7 worm cellular contexts compared by ENCODE assay signal in the genomic region with DNA sequence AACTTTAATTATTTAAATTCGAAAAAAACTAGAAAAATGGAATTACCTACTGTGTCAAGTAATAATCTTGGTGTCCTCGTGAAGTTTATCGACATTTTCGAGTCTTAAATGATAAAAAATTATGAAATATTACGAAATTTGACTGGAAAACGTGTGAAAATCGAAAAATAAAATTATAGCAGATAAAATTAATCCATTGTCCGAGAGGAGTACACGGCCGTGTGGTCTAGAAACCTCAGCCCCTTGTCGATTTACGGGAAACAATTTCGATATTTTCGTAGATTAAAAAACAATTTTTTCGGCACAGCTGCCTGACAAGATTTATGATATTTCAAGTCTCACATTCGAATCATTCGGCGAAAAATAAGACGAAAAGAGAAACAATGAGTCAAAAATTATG.
A peak's percentile ranks its signal among the peaks of the same experiment; 100 is the strongest.
TF ChIP-seq lines count a peak whose summit lies in the region.

A gene (minus strand): TSS at position 109 of the 400 bp plus-strand sequence.

TF ChIP-seq in whole organism, L1 larva, 84 proteins besides CTCF, POLR2A, EP300 and RAD21 (continues in another document):
- TF ChIP-seq lin-39 (tag; optimal IDR thresholded peaks at IDR 0.05; lab: Kevin White, UChicago), result no peak
- TF ChIP-seq fkh-10 (GFP tag; optimal IDR thresholded peaks at IDR 0.05; lab: Kevin White, UChicago), result no peak
- peak; percentile 72 for TF ChIP-seq lir-3 (tag; optimal IDR thresholded peaks at IDR 0.05; lab: Kevin White, UChicago; ENCODE audit: poor library complexity)
- TF ChIP-seq ces-1 (GFP tag; optimal IDR thresholded peaks at IDR 0.05; lab: Kevin White, UChicago), result no peak
- TF ChIP-seq skn-1 (tag; optimal IDR thresholded peaks at IDR 0.05; lab: Kevin White, UChicago), result no peak
- TF ChIP-seq unc-30 (tag; optimal IDR thresholded peaks at IDR 0.05; lab: Kevin White, UChicago), result no peak
- TF ChIP-seq vab-15 (tag; optimal IDR thresholded peaks at IDR 0.05; lab: Kevin White, UChicago), result no peak
- TF ChIP-seq sox-4 (tag; optimal IDR thresholded peaks at IDR 0.05; lab: Kevin White, UChicago), result no peak
- TF ChIP-seq ceh-8 (GFP tag; optimal IDR thresholded peaks at IDR 0.05; lab: Kevin White, UChicago), result no peak
- peak; percentile 75 for TF ChIP-seq ceh-90 (tag; optimal IDR thresholded peaks at IDR 0.05; lab: Kevin White, UChicago)
- TF ChIP-seq nhr-77 (tag; optimal IDR thresholded peaks at IDR 0.05; lab: Kevin White, UChicago), result no peak
- TF ChIP-seq F16B12.6 (tag; optimal IDR thresholded peaks at IDR 0.05; lab: Kevin White, UChicago), result no peak
- no peak for TF ChIP-seq nhr-11 (tag; optimal IDR thresholded peaks at IDR 0.05; lab: Kevin White, UChicago)

TF ChIP-seq in whole organism, L2 larva, 48 proteins besides CTCF, POLR2A, EP300 and RAD21 (continues in another document):
- TF ChIP-seq C34F6.9 (tag; optimal IDR thresholded peaks at IDR 0.05; lab: Kevin White, UChicago) (peak; percentile 45), peb-1 (tag; optimal IDR thresholded peaks at IDR 0.05; lab: Kevin White, UChicago) (no peak), ceh-16 (tag; optimal IDR thresholded peaks at IDR 0.05; lab: Kevin White, UChicago) (no peak), sem-4 (tag; optimal IDR thresholded peaks at IDR 0.05; lab: Kevin White, UChicago) (no peak), nhr-21 (tag; optimal IDR thresholded peaks at IDR 0.05; lab: Kevin White, UChicago) (peak; percentile 19), blmp-1 (tag; optimal IDR thresholded peaks at IDR 0.05; lab: Kevin White, UChicago; ENCODE audit: insufficient read depth) (no peak), nhr-11 (tag; optimal IDR thresholded peaks at IDR 0.05; lab: Kevin White, UChicago) (no peak), unc-55 (GFP tag; optimal IDR thresholded peaks at IDR 0.05; lab: Kevin White, UChicago) (peak; percentile 50), skn-1 (tag; optimal IDR thresholded peaks at IDR 0.05; lab: Kevin White, UChicago) (no peak), lsy-2 (tag; optimal IDR thresholded peaks at IDR 0.05; lab: Kevin White, UChicago) (peak in 1 of 2 experiments; percentile 70), aly-2 (tag; optimal IDR thresholded peaks at IDR 0.05; lab: Kevin White, UChicago) (no peak), nhr-25 (tag; optimal IDR thresholded peaks at IDR 0.05; lab: Kevin White, UChicago) (peak; percentile 46), elt-3 (tag; optimal IDR thresholded peaks at IDR 0.05; lab: Kevin White, UChicago) (no peak)

TF ChIP-seq in whole organism, L3 larva, 47 proteins besides CTCF, POLR2A, EP300 and RAD21 (continues in another document):
- peak; percentile 24 for TF ChIP-seq hmg-11 (tag; optimal IDR thresholded peaks at IDR 0.05; lab: Kevin White, UChicago)
- no peak for TF ChIP-seq egl-5 (tag; optimal IDR thresholded peaks at IDR 0.05; lab: Kevin White, UChicago)
- TF ChIP-seq nhr-25 (tag; optimal IDR thresholded peaks at IDR 0.05; lab: Kevin White, UChicago), result no peak
- TF ChIP-seq elt-2 (tag; optimal IDR thresholded peaks at IDR 0.05; lab: Kevin White, UChicago), result peak; percentile 16
- no peak for TF ChIP-seq ztf-11 (tag; optimal IDR thresholded peaks at IDR 0.05; lab: Kevin White, UChicago)
- peak; percentile 64 for TF ChIP-seq lin-15B (tag; optimal IDR thresholded peaks at IDR 0.05; lab: Kevin White, UChicago)
- TF ChIP-seq egl-27 (tag; optimal IDR thresholded peaks at IDR 0.05; lab: Kevin White, UChicago), result no peak
- no peak for TF ChIP-seq R02D3.7 (tag; optimal IDR thresholded peaks at IDR 0.05; lab: Kevin White, UChicago)
- TF ChIP-seq jun-1 (tag; optimal IDR thresholded peaks at IDR 0.05; lab: Kevin White, UChicago), result no peak
- peak; percentile 25 for TF ChIP-seq lin-39 (tag; optimal IDR thresholded peaks at IDR 0.05; lab: Kevin White, UChicago)
- TF ChIP-seq zag-1 (tag; optimal IDR thresholded peaks at IDR 0.05; lab: Kevin White, UChicago), result no peak
- TF ChIP-seq nhr-43 (tag; optimal IDR thresholded peaks at IDR 0.05; lab: Kevin White, UChicago; ENCODE audit: poor library complexity, severe bottlenecking), result peak; percentile 54

TF ChIP-seq in whole organism, L4 larva, 104 proteins besides CTCF, POLR2A, EP300 and RAD21 (continues in another document):
- peak; percentile 17 for TF ChIP-seq nhr-28 (tag; optimal IDR thresholded peaks at IDR 0.05; lab: Kevin White, UChicago)
- TF ChIP-seq tra-1 (GFP tag; IDR thresholded peaks at IDR 0.05; lab: Robert Waterston, UW), result no peak
- TF ChIP-seq hif-1 (tag; optimal IDR thresholded peaks at IDR 0.05; lab: Kevin White, UChicago), result peak in 1 of 2 experiments; percentile 73
- TF ChIP-seq nhr-111 (GFP tag; optimal IDR thresholded peaks at IDR 0.05; lab: Kevin White, UChicago), result no peak
- no peak for TF ChIP-seq lin-13 (GFP tag; optimal IDR thresholded peaks at IDR 0.05; lab: Kevin White, UChicago)
- no peak for TF ChIP-seq lin-39 (tag; optimal IDR thresholded peaks at IDR 0.05; lab: Kevin White, UChicago)
- no peak for TF ChIP-seq daf-16 (GFP tag; optimal IDR thresholded peaks at IDR 0.05; lab: Kevin White, UChicago)
- peak; percentile 29 for TF ChIP-seq daf-16 (tag; optimal IDR thresholded peaks at IDR 0.05; lab: Kevin White, UChicago)
- TF ChIP-seq dmd-8 (GFP tag; IDR thresholded peaks at IDR 0.05; lab: Robert Waterston, UW), result no peak
- no peak for TF ChIP-seq lir-3 (tag; optimal IDR thresholded peaks at IDR 0.05; lab: Kevin White, UChicago)
- TF ChIP-seq ZK337.2 (GFP tag; IDR thresholded peaks at IDR 0.05; lab: Robert Waterston, UW), result no peak
- no peak for TF ChIP-seq nhr-42 (GFP tag; IDR thresholded peaks at IDR 0.05; lab: Robert Waterston, UW)
- TF ChIP-seq unc-130 (GFP tag; optimal IDR thresholded peaks at IDR 0.05; lab: Kevin White, UChicago), result peak; percentile 4
- TF ChIP-seq snpc-4 (tag; optimal IDR thresholded peaks at IDR 0.05; lab: Kevin White, UChicago), result no peak

TF ChIP-seq in whole organism, late embryonic, 69 proteins besides CTCF, POLR2A, EP300 and RAD21:
- TF ChIP-seq ref-2 (tag; optimal IDR thresholded peaks at IDR 0.05; lab: Kevin White, UChicago) (no peak), pha-2 (tag; optimal IDR thresholded peaks at IDR 0.05; lab: Kevin White, UChicago) (no peak), C08G9.2 (tag; optimal IDR thresholded peaks at IDR 0.05; lab: Kevin White, UChicago) (peak; percentile 12), tbx-2 (tag; optimal IDR thresholded peaks at IDR 0.05; lab: Kevin White, UChicago) (peak; percentile 27), ceh-31 (tag; optimal IDR thresholded peaks at IDR 0.05; lab: Kevin White, UChicago) (peak; percentile 41)

TF ChIP-seq in whole organism, mixed stage, embryonic, 35 proteins besides CTCF, POLR2A, EP300 and RAD21:
- TF ChIP-seq ces-1 (GFP tag; optimal IDR thresholded peaks at IDR 0.05; lab: Kevin White, UChicago) (peak; percentile 4), unc-120 (tag; optimal IDR thresholded peaks at IDR 0.05; lab: Kevin White, UChicago; ENCODE audit: poor library complexity, severe bottlenecking) (no peak)

TF ChIP-seq in whole organism, young adult, 124 proteins besides CTCF, POLR2A, EP300 and RAD21:
- TF ChIP-seq cebp-1 (GFP tag; IDR thresholded peaks at IDR 0.05; lab: Robert Waterston, UW) (no peak), cebp-1 (tag; optimal IDR thresholded peaks at IDR 0.05; lab: Kevin White, UChicago) (peak; percentile 56), attf-5 (GFP tag; optimal IDR thresholded peaks at IDR 0.05; lab: Kevin White, UChicago) (peak; percentile 17), ZK185.1 (tag; optimal IDR thresholded peaks at IDR 0.05; lab: Kevin White, UChicago; ENCODE audit: poor library complexity, severe bottlenecking) (peak; percentile 33), mcd-1 (GFP tag; IDR thresholded peaks at IDR 0.05; lab: Robert Waterston, UW) (0 out of 2 replicates have a peak, but pooled peaks have one; percentile 39), ceh-91 (GFP tag; IDR thresholded peaks at IDR 0.05; lab: Robert Waterston, UW) (no peak), nfya-2 (GFP tag; IDR thresholded peaks at IDR 0.05; lab: Robert Waterston, UW) (no peak)
